Fruit fly (Drosophila melanogaster) whole organism: ENCODE results near the gene Mst85C.

ENCODE experiments used
- CG8478 ChIP-seq: fragments of >200 bp; optimal IDR thresholded peaks from 2 replicates; lab custom pipeline; 2018; ENCODE audit warnings: inconsistent platforms
- EcR ChIP-seq, 2 experiments: fragments of >200 bp; optimal IDR thresholded peaks; 2 replicates each; lab custom pipeline; 2017; ENCODE audit warnings: missing biosample characterization in 2 of 2, missing genetic modification characterization in 2 of 2, missing genetic modification reagents in 2 of 2
- pan ChIP-seq: fragments of >200 bp; optimal IDR thresholded peaks from 2 replicates; lab custom pipeline; 2017
- usp ChIP-seq: fragments of >200 bp; optimal IDR thresholded peaks from 2 replicates; lab custom pipeline; 2017; ENCODE audit warnings: missing biosample characterization, missing genetic modification characterization, mixed read lengths

dm6 chr3R:9057032-9057397 is 8.6 kb downstream of the Mst85C start:
- TF ChIP-seq EcR (GFP tag; optimal IDR thresholded peaks at IDR 0.05; lab: Kevin White, UChicago) (no peak), usp (GFP tag; lab: Kevin White, UChicago) (no peak), CG8478 (lab: Kevin White, UChicago) (no peak), pan (lab: Kevin White, UChicago) (no peak)
